Fruit fly (Drosophila melanogaster) whole organism, embryonic: ENCODE measurements around the gene Mon1.
A peak's percentile ranks its signal among the peaks of the same experiment; 100 is the strongest.

ENCODE experiments used
- Atf3 ChIP-seq: fragments of 200-800 bp; sonication (Bioruptor generic); optimal IDR thresholded peaks from 3 replicates; lab custom pipeline; 2016; ENCODE audit warnings: missing biosample characterization, missing genetic modification characterization
- BEAF-32 ChIP-seq: fragments of 200-800 bp; sonication (Bioruptor generic); optimal IDR thresholded peaks from 3 replicates; lab custom pipeline; 2017; ENCODE audit warnings: missing biosample characterization, missing genetic modification characterization, mild to moderate bottlenecking, moderate library complexity, missing genetic modification reagents
- CG1024 ChIP-seq: fragments of 200-800 bp; sonication (Bioruptor generic); IDR thresholded peaks from 2 replicates; pipeline ENCODE4 v1.3.6; 2022; ENCODE audit warnings: missing biosample characterization, missing genetic modification characterization
- CG10565 ChIP-seq: fragments of 200-800 bp; sonication (Bioruptor generic); optimal IDR thresholded peaks from 3 replicates; lab custom pipeline; 2016; ENCODE audit warnings: missing biosample characterization, mild to moderate bottlenecking, missing genetic modification characterization
- CG11456 ChIP-seq: fragments of 200-800 bp; sonication (Bioruptor generic); IDR thresholded peaks from 3 replicates; pipeline ENCODE4 v1.3.6; 2022; ENCODE audit warnings: missing biosample characterization, missing genetic modification characterization
- CG11723 ChIP-seq: fragments of 200-800 bp; sonication (Bioruptor generic); optimal IDR thresholded peaks from 2 replicates; lab custom pipeline; 2017; ENCODE audit warnings: missing biosample characterization, mild to moderate bottlenecking, missing genetic modification characterization
- CG12219 ChIP-seq: fragments of 200-800 bp; sonication (Bioruptor generic); optimal IDR thresholded peaks from 3 replicates; lab custom pipeline; 2018; ENCODE audit warnings: missing biosample characterization, mild to moderate bottlenecking, missing genetic modification characterization
- CG13624 ChIP-seq: fragments of 200-800 bp; sonication (Bioruptor generic); optimal IDR thresholded peaks from 2 replicates; lab custom pipeline; 2016; ENCODE audit warnings: missing biosample characterization, missing genetic modification characterization
- CG14710 ChIP-seq: fragments of 200-800 bp; sonication (Bioruptor generic); optimal IDR thresholded peaks from 3 replicates; lab custom pipeline; 2019; ENCODE audit warnings: missing biosample characterization, mild to moderate bottlenecking, missing genetic modification characterization, moderate library complexity
- CG15011 ChIP-seq: fragments of 200-800 bp; sonication (Bioruptor generic); optimal IDR thresholded peaks from 3 replicates; lab custom pipeline; 2018; ENCODE audit warnings: missing biosample characterization, mild to moderate bottlenecking, missing genetic modification characterization
- CG17912 ChIP-seq: fragments of 200-800 bp; sonication (Bioruptor generic); optimal IDR thresholded peaks from 2 replicates; lab custom pipeline; 2018; ENCODE audit warnings: missing biosample characterization, mild to moderate bottlenecking, missing genetic modification characterization
- CG2889 ChIP-seq: fragments of 200-800 bp; sonication (Bioruptor generic); IDR thresholded peaks from 3 replicates; pipeline ENCODE4 v1.3.6; 2022; ENCODE audit warnings: missing biosample characterization, missing genetic modification characterization
- CG32532 ChIP-seq: fragments of 200-800 bp; sonication (Bioruptor generic); IDR thresholded peaks from 2 replicates; pipeline ENCODE4 v1.3.6; 2022; ENCODE audit warnings: missing biosample characterization, missing genetic modification characterization
- CG32767 ChIP-seq: fragments of 200-800 bp; sonication (Bioruptor generic); IDR thresholded peaks from 2 replicates; pipeline ENCODE4 v1.3.6; 2022; ENCODE audit warnings: missing biosample characterization, missing genetic modification characterization
- CG3838 ChIP-seq: fragments of 200-800 bp; sonication (Bioruptor generic); optimal IDR thresholded peaks from 3 replicates; lab custom pipeline; 2016; ENCODE audit warnings: missing biosample characterization, missing genetic modification characterization
- CG4282 ChIP-seq: fragments of 200-800 bp; sonication (Bioruptor generic); optimal IDR thresholded peaks from 2 replicates; lab custom pipeline; 2016; ENCODE audit warnings: missing biosample characterization, missing genetic modification characterization
- CG4617 ChIP-seq: fragments of 200-800 bp; sonication (Bioruptor generic); optimal IDR thresholded peaks from 3 replicates; lab custom pipeline; 2016; ENCODE audit warnings: missing biosample characterization, missing genetic modification characterization, borderline replicate concordance
- CG6683 ChIP-seq: fragments of 200-800 bp; sonication (Bioruptor generic); optimal IDR thresholded peaks from 2 replicates; lab custom pipeline; 2017; ENCODE audit warnings: missing biosample characterization, mild to moderate bottlenecking, missing genetic modification characterization, missing genetic modification reagents
- CG6765 ChIP-seq: fragments of 200-800 bp; sonication (Bioruptor generic); optimal IDR thresholded peaks from 3 replicates; lab custom pipeline; 2017; ENCODE audit warnings: missing biosample characterization, mild to moderate bottlenecking, missing genetic modification characterization
- CG6791 ChIP-seq: fragments of 200-800 bp; sonication (Bioruptor generic); IDR thresholded peaks from 3 replicates; pipeline ENCODE4 v1.3.6; 2022; ENCODE audit warnings: missing biosample characterization, missing genetic modification characterization; ENCODE audit not compliant: partially characterized antibody
- CG7963 ChIP-seq: fragments of 200-800 bp; sonication (Bioruptor generic); IDR thresholded peaks from 3 replicates; pipeline ENCODE4 v1.3.6; 2022; ENCODE audit warnings: missing biosample characterization, missing genetic modification characterization; ENCODE audit not compliant: partially characterized antibody
- CG9876 ChIP-seq: fragments of 200-800 bp; sonication (Bioruptor generic); optimal IDR thresholded peaks from 2 replicates; lab custom pipeline; 2016; ENCODE audit warnings: missing biosample characterization, missing genetic modification characterization
- CoRest ChIP-seq: fragments of 200-800 bp; sonication (Bioruptor generic); optimal IDR thresholded peaks from 3 replicates; lab custom pipeline; 2018; ENCODE audit warnings: missing biosample characterization, mild to moderate bottlenecking, missing genetic modification characterization, moderate library complexity
- Dad ChIP-seq: fragments of 200-800 bp; sonication (Bioruptor generic); optimal IDR thresholded peaks from 3 replicates; lab custom pipeline; 2016; ENCODE audit warnings: missing biosample characterization, missing genetic modification characterization
- Dfd ChIP-seq, 2 experiments: fragments of >200 bp; optimal IDR thresholded peaks; 2 replicates each; lab custom pipeline; 2017; ENCODE audit warnings: missing biosample characterization in 2 of 2, missing genetic modification characterization in 2 of 2
- Dll ChIP-seq: fragments of 200-800 bp; sonication (Bioruptor generic); IDR thresholded peaks from 4 replicates; pipeline ENCODE4 v1.3.6; 2022; ENCODE audit warnings: missing biosample characterization, missing genetic modification characterization; ENCODE audit not compliant: partially characterized antibody
- E2f1 ChIP-seq: fragments of 200-800 bp; sonication (Bioruptor generic); IDR thresholded peaks from 2 replicates; pipeline ENCODE4 v1.3.6; 2022; ENCODE audit warnings: missing biosample characterization, missing genetic modification characterization
- Fer3 ChIP-seq: fragments of 200-800 bp; sonication (Bioruptor generic); optimal IDR thresholded peaks from 2 replicates; lab custom pipeline; 2018; ENCODE audit warnings: missing biosample characterization, mild to moderate bottlenecking, missing genetic modification characterization, moderate library complexity
- HLH3B ChIP-seq: fragments of 200-800 bp; sonication (Bioruptor generic); IDR thresholded peaks from 2 replicates; pipeline ENCODE4 v1.3.6; 2022; ENCODE audit warnings: missing biosample characterization, missing genetic modification characterization
- Hr51 ChIP-seq, 2 experiments: fragments of 200-800 bp; sonication (Bioruptor generic); optimal IDR thresholded peaks; 2 replicates in 1 of 2; 3 replicates in 1 of 2; lab custom pipeline; 2016 to 2018; ENCODE audit warnings: missing biosample characterization in 2 of 2, missing genetic modification characterization in 2 of 2, mild to moderate bottlenecking in 1 of 2, moderate library complexity in 1 of 2
- Jarid2 ChIP-seq: fragments of 200-800 bp; sonication (Bioruptor generic); optimal IDR thresholded peaks from 3 replicates; lab custom pipeline; 2017; ENCODE audit warnings: mild to moderate bottlenecking, missing biosample characterization, missing genetic modification reagents, missing genetic modification characterization
- Kr ChIP-seq: fragments of 200-800 bp; sonication (Bioruptor generic); optimal IDR thresholded peaks from 2 replicates; lab custom pipeline; 2017; ENCODE audit warnings: missing biosample characterization, mild to moderate bottlenecking, missing genetic modification characterization
- Sry-δ ChIP-seq: fragments of 200-800 bp; sonication (Bioruptor generic); optimal IDR thresholded peaks from 2 replicates; lab custom pipeline; 2016; ENCODE audit warnings: missing biosample characterization, missing genetic modification characterization
- ato ChIP-seq: fragments of 200-800 bp; sonication (Bioruptor generic); IDR thresholded peaks from 2 replicates; pipeline ENCODE4 v1.3.6; 2022; ENCODE audit warnings: missing biosample characterization, missing genetic modification characterization; ENCODE audit not compliant: partially characterized antibody
- az2 ChIP-seq: fragments of 200-800 bp; sonication (Bioruptor generic); optimal IDR thresholded peaks from 3 replicates; lab custom pipeline; 2016; ENCODE audit warnings: missing biosample characterization, missing genetic modification characterization
- cas ChIP-seq: fragments of 200-800 bp; sonication (Bioruptor generic); IDR thresholded peaks from 2 replicates; pipeline ENCODE4 v1.3.6; 2022; ENCODE audit warnings: missing biosample characterization, missing genetic modification characterization
- ci ChIP-seq: fragments of 200-800 bp; sonication (Bioruptor generic); IDR thresholded peaks from 3 replicates; pipeline ENCODE4 v1.3.6; 2022; ENCODE audit warnings: missing biosample characterization, missing genetic modification characterization
- fd96Cb ChIP-seq: fragments of 200-800 bp; sonication (Bioruptor generic); optimal IDR thresholded peaks from 2 replicates; lab custom pipeline; 2018; ENCODE audit warnings: missing biosample characterization, mild to moderate bottlenecking, missing genetic modification characterization, moderate library complexity
- gro ChIP-seq: fragments of 200-800 bp; sonication (Bioruptor generic); optimal IDR thresholded peaks from 2 replicates; lab custom pipeline; 2016; ENCODE audit warnings: missing biosample characterization, missing genetic modification characterization
- ind ChIP-seq: fragments of 200-800 bp; sonication (Bioruptor generic); optimal IDR thresholded peaks from 3 replicates; lab custom pipeline; 2016; ENCODE audit warnings: missing biosample characterization, missing genetic modification characterization
- jumu ChIP-seq: fragments of 200-800 bp; sonication (Bioruptor generic); optimal IDR thresholded peaks from 3 replicates; lab custom pipeline; 2016; ENCODE audit warnings: missing biosample characterization, missing genetic modification characterization
- onecut ChIP-seq: fragments of 200-800 bp; sonication (Bioruptor generic); IDR thresholded peaks from 2 replicates; pipeline ENCODE4 v1.3.6; 2022; ENCODE audit warnings: missing biosample characterization, missing genetic modification characterization
- pita ChIP-seq: fragments of 200-800 bp; sonication (Bioruptor generic); optimal IDR thresholded peaks from 2 replicates; lab custom pipeline; 2017; ENCODE audit warnings: missing biosample characterization, mild to moderate bottlenecking, missing genetic modification characterization
- psq ChIP-seq: fragments of 200-800 bp; sonication (Bioruptor generic); optimal IDR thresholded peaks from 2 replicates; lab custom pipeline; 2017; ENCODE audit warnings: missing biosample characterization, missing genetic modification characterization
- ranshi ChIP-seq: fragments of 200-800 bp; sonication (Bioruptor generic); IDR thresholded peaks from 2 replicates; pipeline ENCODE4 v1.3.6; 2022; ENCODE audit warnings: missing biosample characterization, missing genetic modification characterization
- run ChIP-seq: fragments of 200-800 bp; sonication (Bioruptor generic); optimal IDR thresholded peaks from 3 replicates; lab custom pipeline; 2018; ENCODE audit warnings: missing biosample characterization, mild to moderate bottlenecking, missing genetic modification characterization
- slou ChIP-seq: fragments of 200-800 bp; sonication (Bioruptor generic); optimal IDR thresholded peaks from 3 replicates; lab custom pipeline; 2016; ENCODE audit warnings: missing biosample characterization, missing genetic modification characterization
- sob ChIP-seq: fragments of 200-800 bp; sonication (Bioruptor generic); IDR thresholded peaks from 2 replicates; pipeline ENCODE4 v1.3.6; 2022; ENCODE audit warnings: missing biosample characterization, missing genetic modification characterization
- trem ChIP-seq: fragments of 200-800 bp; optimal IDR thresholded peaks from 3 replicates; lab custom pipeline; 2019; ENCODE audit warnings: missing biosample characterization, mild to moderate bottlenecking, missing genetic modification characterization, moderate library complexity
- zfh1 ChIP-seq: fragments of 200-800 bp; sonication (Bioruptor generic); IDR thresholded peaks from 3 replicates; pipeline ENCODE4 v1.3.6; 2022; ENCODE audit warnings: missing biosample characterization, missing genetic modification characterization
- zfh2 ChIP-seq: fragments of 200-800 bp; sonication (Bioruptor generic); optimal IDR thresholded peaks from 2 replicates; lab custom pipeline; 2016; ENCODE audit warnings: missing biosample characterization, missing genetic modification characterization

The Mon1 gene

DNA sequence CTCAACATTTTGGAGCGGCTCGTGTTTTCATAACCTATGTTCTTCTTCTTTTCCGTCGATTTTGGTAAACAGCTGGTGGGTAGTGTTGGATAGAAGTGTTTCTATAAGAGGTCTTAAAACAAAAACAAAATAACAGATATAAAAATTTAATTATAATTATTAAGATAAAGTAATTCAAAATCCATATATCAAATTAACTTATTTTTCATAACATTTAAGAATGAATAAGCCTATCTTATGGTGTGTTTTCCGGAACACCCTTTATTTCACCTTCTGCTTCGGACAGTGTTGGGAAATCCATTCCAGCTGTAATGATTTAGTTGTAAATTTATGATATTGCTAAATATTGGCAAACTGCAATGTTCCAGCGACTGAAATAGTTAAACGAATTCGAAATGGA is at the start of gene Mon1, which contains the start of gene mRpS2 (continued):
- TF ChIP-seq CG1024 (peak; percentile 91), CG10565 (GFP tag; lab: Kevin White, UChicago) (peak; percentile 3), HLH3B (peak; percentile 95), ranshi (GFP tag; lab: Robert Waterston, UW) (peak; percentile 96), ind (peak; percentile 97), CG32532 (GFP tag; lab: Robert Waterston, UW) (peak; percentile 98), ci (GFP tag; lab: Robert Waterston, UW) (peak; percentile 96), onecut (GFP tag; lab: Robert Waterston, UW) (peak; percentile 78), gro (GFP tag; lab: Kevin White, UChicago) (peak; percentile 86), CG15011 (no peak), fd96Cb (tag; lab: Kevin White, UChicago) (peak; percentile 94), Dad (GFP tag; lab: Kevin White, UChicago) (peak; percentile 73), CG6683 (GFP tag; lab: Kevin White, UChicago) (peak; percentile 91), Kr (GFP tag; lab: Kevin White, UChicago) (peak; percentile 16), cas (GFP tag; lab: Robert Waterston, UW) (peak; percentile 93), sob (GFP tag; lab: Robert Waterston, UW) (peak; percentile 98), CG2889 (peak; percentile 93), trem (tag; lab: Kevin White, UChicago) (peak; percentile 94), CG12219 (GFP tag; lab: Kevin White, UChicago) (peak; percentile 71), CG11456 (GFP tag; lab: Robert Waterston, UW) (peak; percentile 97), CG13624 (GFP tag; lab: Kevin White, UChicago) (peak; percentile 80), az2 (GFP tag; lab: Kevin White, UChicago) (peak; percentile 95), slou (GFP tag; lab: Kevin White, UChicago) (peak; percentile 90), CG4282 (GFP tag; lab: Kevin White, UChicago) (peak; percentile 57), BEAF-32 (GFP tag; lab: Kevin White, UChicago) (peak; percentile 16), CG17912 (peak; percentile 39), psq (peak; percentile 86), Hr51 (GFP tag; optimal IDR thresholded peaks at IDR 0.05; lab: Kevin White, UChicago) (peak; percentile 87 to 96), zfh1 (GFP tag; lab: Robert Waterston, UW) (peak; percentile 95), CoRest (peak; percentile 96), Atf3 (GFP tag; lab: Kevin White, UChicago) (peak; percentile 35), CG14710 (tag; lab: Kevin White, UChicago) (peak; percentile 95), Dll (peak; percentile 44; the same call in 1 of the 4 replicates), CG7963 (GFP tag; lab: Robert Waterston, UW) (no peak), E2f1 (GFP tag; lab: Robert Waterston, UW) (peak; percentile 98), CG6765 (GFP tag; lab: Kevin White, UChicago) (peak; percentile 87), Jarid2 (GFP tag; lab: Kevin White, UChicago) (no peak), CG3838 (GFP tag; lab: Kevin White, UChicago) (peak; percentile 70), Sry-δ (GFP tag; lab: Kevin White, UChicago) (peak; percentile 40), CG11723 (GFP tag; lab: Kevin White, UChicago) (peak; percentile 84), jumu (GFP tag; lab: Kevin White, UChicago) (peak; percentile 60), Fer3 (tag; lab: Kevin White, UChicago) (peak; percentile 97), CG9876 (peak; percentile 49), pita (GFP tag; lab: Kevin White, UChicago) (no peak), run (tag; lab: Kevin White, UChicago) (peak; percentile 79), CG6791 (no peak), CG4617 (GFP tag; lab: Kevin White, UChicago) (peak; percentile 93), zfh2 (peak; percentile 84), Dfd (GFP tag; optimal IDR thresholded peaks at IDR 0.05; lab: Kevin White, UChicago) (no peak), ato (no peak), CG32767 (peak; percentile 95)
